Worm (Caenorhabditis elegans) whole organism, L2 larva: ENCODE results near the gene Y61B8A.6.
"Not testable (repeated sequence)": the region's sequence is repeated elsewhere in the genome, so short reads cannot be mapped to it uniquely, and the experiment has no call there.

ENCODE experiments used
- C34F6.9 ChIP-seq: fragments of 150-350 bp; optimal IDR thresholded peaks from 2 replicates; lab custom pipeline; 2014; ENCODE audit warnings: missing biosample characterization, missing genetic modification characterization
- Y55F3AM.14 ChIP-seq: fragments of 200-800 bp; sonication (Bioruptor generic); optimal IDR thresholded peaks from 2 replicates; lab custom pipeline; 2018; ENCODE audit warnings: mild to moderate bottlenecking, missing genetic modification characterization, missing compliant biosample characterization
- aly-2 ChIP-seq: fragments of 150-350 bp; optimal IDR thresholded peaks from 2 replicates; lab custom pipeline; 2014; ENCODE audit warnings: missing biosample characterization, missing genetic modification characterization
- ama-1 ChIP-seq: fragments of 150-350 bp; optimal IDR thresholded peaks from 2 replicates; lab custom pipeline; 2018; ENCODE audit warnings: inconsistent platforms
- blmp-1 ChIP-seq: sonication (generic microtip); optimal IDR thresholded peaks from 2 replicates; lab custom pipeline; 2017; ENCODE audit warnings: missing genetic modification characterization, mild to moderate bottlenecking, missing compliant biosample characterization, antibody characterized with exemption, moderate library complexity; ENCODE audit not compliant: insufficient read depth
- ceh-82 ChIP-seq: fragments of 150-350 bp; optimal IDR thresholded peaks from 2 replicates; lab custom pipeline; 2014; ENCODE audit warnings: missing biosample characterization, missing genetic modification characterization
- crh-2 ChIP-seq: sonication (generic microtip); optimal IDR thresholded peaks from 2 replicates; lab custom pipeline; 2017; ENCODE audit warnings: missing biosample characterization, missing genetic modification characterization
- egl-27 ChIP-seq: sonication (generic microtip); optimal IDR thresholded peaks from 3 replicates; lab custom pipeline; 2017; ENCODE audit warnings: missing biosample characterization, missing genetic modification reagents, missing genetic modification characterization
- elt-3 ChIP-seq: sonication (generic microtip); optimal IDR thresholded peaks from 2 replicates; lab custom pipeline; 2017; ENCODE audit warnings: missing biosample characterization, missing genetic modification characterization
- fos-1 ChIP-seq: fragments of 150-350 bp; optimal IDR thresholded peaks from 2 replicates; lab custom pipeline; 2014; ENCODE audit warnings: missing biosample characterization, missing genetic modification characterization
- gmeb-1 ChIP-seq: fragments of 150-350 bp; optimal IDR thresholded peaks from 2 replicates; lab custom pipeline; 2014; ENCODE audit warnings: missing biosample characterization, missing genetic modification characterization
- lin-11 ChIP-seq: fragments of 150-350 bp; sonication (generic microtip); optimal IDR thresholded peaks from 2 replicates; lab custom pipeline; 2014; ENCODE audit warnings: missing biosample characterization, missing genetic modification characterization, inconsistent platforms, mixed read lengths
- lin-13 ChIP-seq: fragments of 150-350 bp; optimal IDR thresholded peaks from 2 replicates; lab custom pipeline; 2014; ENCODE audit warnings: missing biosample characterization, missing genetic modification reagents, missing genetic modification characterization
- lin-39 ChIP-seq: fragments of 150-350 bp; optimal IDR thresholded peaks from 2 replicates; lab custom pipeline; 2014; ENCODE audit warnings: missing biosample characterization, missing genetic modification reagents, missing genetic modification characterization
- lsy-2 ChIP-seq, 2 experiments: fragments of 150-350 bp in 1 of 2; sonication (generic microtip) in 1 of 2; optimal IDR thresholded peaks; 2 replicates each; lab custom pipeline; 2014 to 2017; ENCODE audit warnings: missing biosample characterization in 2 of 2, missing genetic modification characterization in 2 of 2
- mdl-1 ChIP-seq, 2 experiments: fragments of 150-350 bp in 1 of 2; sonication (generic microtip) in 1 of 2; optimal IDR thresholded peaks; 2 replicates each; lab custom pipeline; 2017; ENCODE audit warnings: missing biosample characterization in 2 of 2, missing genetic modification characterization in 2 of 2
- nhr-11 ChIP-seq: fragments of 150-350 bp; optimal IDR thresholded peaks from 2 replicates; lab custom pipeline; 2014; ENCODE audit warnings: missing biosample characterization, missing genetic modification characterization
- nhr-12 ChIP-seq: fragments of 150-350 bp; optimal IDR thresholded peaks from 2 replicates; lab custom pipeline; 2014; ENCODE audit warnings: missing biosample characterization, missing genetic modification characterization
- nhr-23 ChIP-seq: fragments of 150-350 bp; optimal IDR thresholded peaks from 2 replicates; lab custom pipeline; 2014; ENCODE audit warnings: missing biosample characterization, missing genetic modification reagents, missing genetic modification characterization
- nhr-77 ChIP-seq: fragments of 150-350 bp; optimal IDR thresholded peaks from 2 replicates; lab custom pipeline; 2014; ENCODE audit warnings: missing biosample characterization, missing genetic modification characterization
- peb-1 ChIP-seq: fragments of 150-350 bp; optimal IDR thresholded peaks from 2 replicates; lab custom pipeline; 2014; ENCODE audit warnings: missing biosample characterization, missing genetic modification characterization
- sem-4 ChIP-seq: fragments of 150-350 bp; optimal IDR thresholded peaks from 2 replicates; lab custom pipeline; 2014; ENCODE audit warnings: missing biosample characterization, missing genetic modification reagents, missing genetic modification characterization
- skn-1 ChIP-seq: sonication (generic microtip); optimal IDR thresholded peaks from 2 replicates; lab custom pipeline; 2017; ENCODE audit warnings: missing biosample characterization, missing genetic modification characterization
- sma-3 ChIP-seq: sonication (generic microtip); optimal IDR thresholded peaks from 2 replicates; lab custom pipeline; 2016; ENCODE audit warnings: missing genetic modification reagents, missing genetic modification characterization, missing compliant biosample characterization
- snpc-4 ChIP-seq: fragments of 150-350 bp; optimal IDR thresholded peaks from 2 replicates; lab custom pipeline; 2014; ENCODE audit warnings: missing biosample characterization, missing genetic modification characterization
- unc-39 ChIP-seq: fragments of 150-350 bp; optimal IDR thresholded peaks from 2 replicates; lab custom pipeline; 2014; ENCODE audit warnings: missing biosample characterization, missing genetic modification characterization
- unc-55 ChIP-seq: fragments of 150-350 bp; sonication (generic microtip); optimal IDR thresholded peaks from 3 replicates; lab custom pipeline; 2014; ENCODE audit warnings: missing biosample characterization, missing genetic modification reagents, missing genetic modification characterization
- unc-62 ChIP-seq: fragments of 150-350 bp; optimal IDR thresholded peaks from 2 replicates; lab custom pipeline; 2014; ENCODE audit warnings: missing biosample characterization, missing genetic modification reagents, missing genetic modification characterization
- zag-1 ChIP-seq: fragments of 150-350 bp; optimal IDR thresholded peaks from 2 replicates; lab custom pipeline; 2014; ENCODE audit warnings: missing biosample characterization, missing genetic modification characterization
- ztf-1 ChIP-seq: fragments of 200-800 bp; sonication (Bioruptor generic); conservative IDR thresholded peaks from 2 replicates; pipeline ENCODE4 v1.3.6; 2022; ENCODE audit warnings: missing genetic modification characterization, missing compliant biosample characterization
- ztf-4 ChIP-seq: fragments of 150-350 bp; optimal IDR thresholded peaks from 2 replicates; lab custom pipeline; 2014; ENCODE audit warnings: missing biosample characterization, missing genetic modification characterization

Y61B8A.6 gene

ce11 chrV:17242552-17242951 is 9.2 kb upstream of the Y61B8A.6 start, which contains the start of gene Y68A4B.3:
TSS of gene Y68A4B.3 (minus strand) at chrV:17242652.
- no peak for TF ChIP-seq ceh-82 (tag; lab: Kevin White, UChicago)

ce11 chrV:17243016-17243415 is 8.7 kb upstream of the Y61B8A.6 start:
- no peak for TF ChIP-seq elt-3 (tag; lab: Kevin White, UChicago)
- TF ChIP-seq snpc-4 (tag; lab: Kevin White, UChicago), result no peak
- peak; percentile 87 for TF ChIP-seq fos-1 (tag; lab: Kevin White, UChicago)
- no peak for TF ChIP-seq mdl-1 (tag; optimal IDR thresholded peaks at IDR 0.05; lab: Kevin White, UChicago)
- TF ChIP-seq lin-13, result no peak

- no peak for TF ChIP-seq crh-2 (tag; lab: Kevin White, UChicago)
- TF ChIP-seq unc-62 (GFP tag; lab: Kevin White, UChicago), result no peak
- TF ChIP-seq unc-55 (GFP tag; lab: Kevin White, UChicago), result no peak
- no peak for TF ChIP-seq zag-1
- no peak for TF ChIP-seq lin-39
- TF ChIP-seq nhr-23, result no peak
- TF ChIP-seq blmp-1 (tag; lab: Kevin White, UChicago), result no peak
- TF ChIP-seq sma-3 (GFP tag; lab: Kevin White, UChicago), result no peak
- no peak for TF ChIP-seq aly-2
- no peak for TF ChIP-seq fos-1 (tag; lab: Kevin White, UChicago)
- no peak for TF ChIP-seq gmeb-1 (tag; lab: Kevin White, UChicago)
- no peak for TF ChIP-seq mdl-1 (tag; optimal IDR thresholded peaks at IDR 0.05; lab: Kevin White, UChicago)
- TF ChIP-seq lin-13, result no peak
- no peak for TF ChIP-seq lsy-2 (tag; optimal IDR thresholded peaks at IDR 0.05; lab: Kevin White, UChicago)
Observed at ce11 chrV:17245406-17245805, 6.3 kb upstream of the Y61B8A.6 start, which contains the start of gene clec-242. TSS of gene clec-242 (minus strand) at chrV:17245506.

- TF ChIP-seq C34F6.9 (no peak), unc-39 (no peak), unc-55 (GFP tag; lab: Kevin White, UChicago) (no peak), snpc-4 (tag; lab: Kevin White, UChicago) (no peak), mdl-1 (tag; optimal IDR thresholded peaks at IDR 0.05; lab: Kevin White, UChicago) (no peak), lin-11 (tag; lab: Kevin White, UChicago) (no peak), nhr-77 (tag; lab: Kevin White, UChicago) (no peak), ceh-82 (tag; lab: Kevin White, UChicago) (no peak), peb-1 (no peak), unc-62 (GFP tag; lab: Kevin White, UChicago) (no peak), egl-27 (tag; lab: Kevin White, UChicago) (no peak), Y55F3AM.14 (GFP tag; lab: Kevin White, UChicago) (no peak), ama-1 (lab: Kevin White, UChicago) (no peak), lin-13 (no peak), sem-4 (tag; lab: Kevin White, UChicago) (no peak), ztf-4 (tag; lab: Kevin White, UChicago) (no peak), lsy-2 (tag; optimal IDR thresholded peaks at IDR 0.05; lab: Kevin White, UChicago) (no peak), nhr-12 (tag; lab: Kevin White, UChicago) (no peak)
- TF ChIP-seq, all 48 proteins: peak for 0
Observed at ce11 chrV:17248915-17249314, 2.8 kb upstream of the Y61B8A.6 start, which contains the start of gene clec-243. TSS of gene clec-243 (minus strand) at chrV:17249015.

ce11 chrV:17255028-17255427 is 3.3 kb downstream of the Y61B8A.6 start, which contains the start of gene srh-116:
TSS of gene srh-116 (minus strand) at chrV:17255128.
- TF ChIP-seq nhr-11; skn-1 (tag; lab: Kevin White, UChicago); sem-4 (tag; lab: Kevin White, UChicago): not testable (repeated sequence)

ce11 chrV:17255454-17255853 is 3.7 kb downstream of the Y61B8A.6 start, which contains the start of gene srh-115:
TSS of gene srh-115 (plus strand) at chrV:17255754.
- TF ChIP-seq ztf-1, result no peak
- TF ChIP-seq sem-4 (tag; lab: Kevin White, UChicago), result no peak
- no peak for TF ChIP-seq nhr-12 (tag; lab: Kevin White, UChicago)
